Worm (Caenorhabditis elegans) whole organism, mixed stage, embryonic: Measurements from ENCODE around the gene srsx-16.

ENCODE experiments used
- ceh-43 ChIP-seq: fragments of 200-800 bp; sonication (Bioruptor generic); optimal IDR thresholded peaks from 2 replicates; lab custom pipeline; 2018; ENCODE audit warnings: mild to moderate bottlenecking, missing genetic modification characterization, moderate library complexity, missing compliant biosample characterization
- ces-1 ChIP-seq: fragments of 150-350 bp; optimal IDR thresholded peaks from 2 replicates; lab custom pipeline; 2014; ENCODE audit warnings: missing biosample characterization, missing genetic modification reagents, missing genetic modification characterization
- lin-32 ChIP-seq: fragments of 200-800 bp; sonication (Bioruptor generic); optimal IDR thresholded peaks from 2 replicates; lab custom pipeline; 2018; ENCODE audit warnings: mild to moderate bottlenecking, missing genetic modification characterization, missing compliant biosample characterization
- lsy-2 ChIP-seq: fragments of 150-350 bp; optimal IDR thresholded peaks from 2 replicates; lab custom pipeline; 2014; ENCODE audit warnings: missing biosample characterization, missing genetic modification characterization
- nhr-12 ChIP-seq: fragments of 150-350 bp; optimal IDR thresholded peaks from 2 replicates; lab custom pipeline; 2014; ENCODE audit warnings: missing biosample characterization, missing genetic modification characterization
- nhr-237 ChIP-seq: fragments of 150-350 bp; optimal IDR thresholded peaks from 2 replicates; lab custom pipeline; 2014; ENCODE audit warnings: missing biosample characterization, missing genetic modification characterization
- nhr-28 ChIP-seq: fragments of 150-350 bp; optimal IDR thresholded peaks from 2 replicates; lab custom pipeline; 2014; ENCODE audit warnings: missing biosample characterization, missing genetic modification characterization
- nhr-76 ChIP-seq: sonication (generic microtip); optimal IDR thresholded peaks from 2 replicates; lab custom pipeline; 2017; ENCODE audit warnings: missing biosample characterization, missing genetic modification characterization
- pha-4 ChIP-seq: fragments of 150-350 bp; optimal IDR thresholded peaks from 2 replicates; lab custom pipeline; 2018; ENCODE audit warnings: missing biosample characterization, missing genetic modification reagents, missing genetic modification characterization
- snpc-4 ChIP-seq: fragments of 150-350 bp; optimal IDR thresholded peaks from 2 replicates; lab custom pipeline; 2014; ENCODE audit warnings: missing biosample characterization, missing genetic modification characterization
- sptf-1 ChIP-seq: sonication (generic microtip); optimal IDR thresholded peaks from 2 replicates; lab custom pipeline; 2017; ENCODE audit warnings: mild to moderate bottlenecking, missing genetic modification characterization, moderate library complexity, missing compliant biosample characterization

ce11 chrIV:5595567-5595966, 24.0 kb downstream of the srsx-16 start:
- TF ChIP-seq snpc-4 (tag; lab: Kevin White, UChicago) (no peak), nhr-12 (tag; lab: Kevin White, UChicago) (no peak), nhr-237 (no peak), sptf-1 (no peak), pha-4 (tag; lab: Kevin White, UChicago) (no peak), lsy-2 (tag; lab: Kevin White, UChicago) (no peak), ceh-43 (GFP tag; lab: Kevin White, UChicago) (no peak), nhr-76 (tag; lab: Kevin White, UChicago) (no peak), ces-1 (GFP tag; lab: Kevin White, UChicago) (no peak), lin-32 (no peak), nhr-28 (tag; lab: Kevin White, UChicago) (no peak)
